Worm (Caenorhabditis elegans) whole organism, L4 larva: ENCODE measurements around the gene ZK262.19.

Experiments
- ZK546.5 ChIP-seq, 2 experiments: sonication (generic microtip); optimal IDR thresholded peaks; 2 replicates each; lab custom pipeline; 2017; ENCODE audit warnings: missing biosample characterization in 2 of 2, missing genetic modification characterization in 2 of 2
- nhr-76 ChIP-seq: fragments of 150-350 bp; optimal IDR thresholded peaks from 2 replicates; lab custom pipeline; 2014; ENCODE audit warnings: missing biosample characterization, missing genetic modification characterization
- zag-1 ChIP-seq: fragments of 150-350 bp; optimal IDR thresholded peaks from 2 replicates; lab custom pipeline; 2014; ENCODE audit warnings: missing biosample characterization, missing genetic modification characterization

DNA sequence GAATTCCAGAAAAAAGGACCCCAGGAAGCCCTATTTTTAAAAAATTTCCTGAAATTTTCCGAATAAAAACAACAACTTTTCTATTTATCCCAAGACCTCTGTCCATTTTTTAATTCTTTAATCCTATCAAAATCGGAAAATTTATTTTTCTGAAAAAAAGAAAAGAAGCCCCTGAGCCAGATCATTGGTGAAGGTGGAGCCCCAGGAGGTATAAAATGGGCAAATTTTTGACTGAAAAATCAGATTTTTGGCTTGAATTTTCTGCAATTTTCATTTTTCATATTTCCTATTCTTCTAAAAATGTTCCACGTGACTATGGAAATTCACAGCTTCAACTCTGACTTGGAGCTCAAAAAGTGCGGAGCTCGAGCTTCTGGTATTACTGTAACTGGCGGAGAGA lies 46.6 kb downstream of the ZK262.19 start, which contains the start of gene Y51A2B.8:
- TF ChIP-seq nhr-76 (tag; lab: Kevin White, UChicago), result no peak
- no peak for TF ChIP-seq ZK546.5 (tag; optimal IDR thresholded peaks at IDR 0.05; lab: Kevin White, UChicago)
- TF ChIP-seq zag-1 (tag; lab: Kevin White, UChicago), result no peak
